Fruit fly (Drosophila melanogaster) whole organism, pupa: ENCODE measurements around the gene Rh6.

Source experiments
- CG10348 ChIP-seq: fragments of 200-800 bp; sonication (Bioruptor generic); IDR thresholded peaks from 2 replicates; pipeline ENCODE4 v1.3.6; 2022; ENCODE audit warnings: missing biosample characterization, missing genetic modification characterization
- CG12605 ChIP-seq: fragments of 200-800 bp; sonication (Bioruptor generic); IDR thresholded peaks from 2 replicates; pipeline ENCODE4 v1.3.6; 2022; ENCODE audit warnings: missing biosample characterization, missing genetic modification characterization
- CG13204 ChIP-seq: fragments of 200-800 bp; sonication (Bioruptor generic); optimal IDR thresholded peaks from 2 replicates; lab custom pipeline; 2018; ENCODE audit warnings: missing biosample characterization, mild to moderate bottlenecking, missing genetic modification characterization, moderate library complexity
- CG14655 ChIP-seq: fragments of 200-800 bp; sonication (Bioruptor generic); optimal IDR thresholded peaks from 3 replicates; lab custom pipeline; 2017; ENCODE audit warnings: mild to moderate bottlenecking, missing biosample characterization, missing genetic modification reagents, missing genetic modification characterization
- CG15710 ChIP-seq: fragments of 200-800 bp; sonication (Bioruptor generic); optimal IDR thresholded peaks from 2 replicates; lab custom pipeline; 2018; ENCODE audit warnings: missing biosample characterization, mild to moderate bottlenecking, missing genetic modification characterization, moderate library complexity
- CG17806 ChIP-seq: fragments of 200-800 bp; sonication (Bioruptor generic); optimal IDR thresholded peaks from 2 replicates; lab custom pipeline; 2018; ENCODE audit warnings: missing biosample characterization, mild to moderate bottlenecking, missing genetic modification characterization, moderate library complexity
- CG32121 ChIP-seq: fragments of 200-800 bp; sonication (Bioruptor generic); IDR thresholded peaks from 2 replicates; pipeline ENCODE4 v1.3.6; 2022; ENCODE audit warnings: missing biosample characterization, missing genetic modification characterization
- CG34367 ChIP-seq: fragments of 200-800 bp; sonication (Bioruptor generic); optimal IDR thresholded peaks from 2 replicates; lab custom pipeline; 2018; ENCODE audit warnings: missing biosample characterization, mild to moderate bottlenecking, missing genetic modification characterization
- CG4496 ChIP-seq: fragments of 200-800 bp; sonication (Bioruptor generic); IDR thresholded peaks from 3 replicates; pipeline ENCODE4 v1.3.6; 2022; ENCODE audit warnings: missing biosample characterization, missing genetic modification characterization
- CG8159 ChIP-seq: fragments of 200-800 bp; sonication (Bioruptor generic); optimal IDR thresholded peaks from 3 replicates; lab custom pipeline; 2018; ENCODE audit warnings: missing biosample characterization, mild to moderate bottlenecking, missing genetic modification characterization, moderate library complexity
- CG8301 ChIP-seq: fragments of 200-800 bp; sonication (Bioruptor generic); optimal IDR thresholded peaks from 2 replicates; lab custom pipeline; 2018; ENCODE audit warnings: missing biosample characterization, mild to moderate bottlenecking, missing genetic modification characterization
- CG9948 ChIP-seq: fragments of 200-800 bp; sonication (Bioruptor generic); optimal IDR thresholded peaks from 2 replicates; lab custom pipeline; 2018; ENCODE audit warnings: missing biosample characterization, mild to moderate bottlenecking, missing genetic modification characterization, moderate library complexity
- D1 ChIP-seq: fragments of 200-800 bp; sonication (Bioruptor generic); optimal IDR thresholded peaks from 2 replicates; lab custom pipeline; 2018; ENCODE audit warnings: missing biosample characterization, mild to moderate bottlenecking, missing genetic modification characterization, moderate library complexity
- EcR ChIP-seq: fragments of 200-800 bp; sonication (Bioruptor generic); optimal IDR thresholded peaks from 3 replicates; lab custom pipeline; 2019; ENCODE audit warnings: missing biosample characterization, missing genetic modification characterization, mild to moderate bottlenecking, moderate library complexity, missing genetic modification reagents
- Ets98B ChIP-seq: fragments of 200-800 bp; sonication (Bioruptor generic); IDR thresholded peaks from 2 replicates; pipeline ENCODE4 v1.3.6; 2022; ENCODE audit warnings: missing biosample characterization, missing genetic modification characterization
- Pif1A ChIP-seq: fragments of 200-800 bp; sonication (Bioruptor generic); optimal IDR thresholded peaks from 3 replicates; lab custom pipeline; 2016; ENCODE audit warnings: missing biosample characterization, missing genetic modification characterization
- Pif1B ChIP-seq: fragments of 200-800 bp; sonication (Bioruptor generic); optimal IDR thresholded peaks from 3 replicates; lab custom pipeline; 2016; ENCODE audit warnings: missing biosample characterization, missing genetic modification characterization
- Snoo ChIP-seq: fragments of 200-800 bp; sonication (Bioruptor generic); optimal IDR thresholded peaks from 3 replicates; lab custom pipeline; 2017; ENCODE audit warnings: missing biosample characterization, mild to moderate bottlenecking, missing genetic modification characterization, inconsistent platforms
- fd96Ca ChIP-seq: fragments of 200-800 bp; sonication (Bioruptor generic); IDR thresholded peaks from 3 replicates; pipeline ENCODE4 v1.3.6; 2022; ENCODE audit warnings: missing biosample characterization, missing genetic modification characterization
- gl ChIP-seq: fragments of 200-800 bp; sonication (Bioruptor generic); optimal IDR thresholded peaks from 2 replicates; lab custom pipeline; 2018; ENCODE audit warnings: missing biosample characterization, mild to moderate bottlenecking, missing genetic modification characterization
- rn ChIP-seq: fragments of 200-800 bp; sonication (Bioruptor generic); IDR thresholded peaks from 2 replicates; pipeline ENCODE4 v1.3.6; 2022; ENCODE audit warnings: missing biosample characterization, missing genetic modification characterization

Rh6 gene

dm6 chr3R:15475973-15476692 lies 6.8 kb upstream of the Rh6 start, which contains the start of gene AdamTS-A:
Gene AdamTS-A (minus strand): TSS chr3R:15476193.
- TF ChIP-seq Pif1A = peak; percentile 4
- TF ChIP-seq CG13204 (GFP tag; lab: Kevin White, UChicago) = peak; percentile 95
- no peak for TF ChIP-seq CG15710 (tag; lab: Kevin White, UChicago)
- TF ChIP-seq Pif1B (GFP tag; lab: Kevin White, UChicago) = peak; percentile 19

dm6 chr3R:15480068-15480467 lies 2.9 kb upstream of the Rh6 start:
- no peak for TF ChIP-seq Ets98B (GFP tag; lab: Robert Waterston, UW)
- no peak for TF ChIP-seq CG8159
- no peak for TF ChIP-seq EcR (GFP tag; lab: Kevin White, UChicago)

dm6 chr3R:15481606-15482005 lies 1.4 kb upstream of the Rh6 start, which contains the start of gene B9d1:
Gene B9d1 (plus strand): TSS chr3R:15481906.
- TF ChIP-seq Snoo (tag; lab: Kevin White, UChicago) = no peak
- TF ChIP-seq CG9948 (tag; lab: Kevin White, UChicago) = no peak
- TF ChIP-seq CG15710 (tag; lab: Kevin White, UChicago) = no peak
- no peak for TF ChIP-seq CG34367 (tag; lab: Kevin White, UChicago)
- TF ChIP-seq CG10348 (GFP tag; lab: Robert Waterston, UW) = no peak
- no peak for TF ChIP-seq EcR (GFP tag; lab: Kevin White, UChicago)
- no peak for TF ChIP-seq D1 (tag; lab: Kevin White, UChicago)
- TF ChIP-seq CG8301 (tag; lab: Kevin White, UChicago) = no peak
- TF ChIP-seq CG13204 (GFP tag; lab: Kevin White, UChicago) = no peak
- TF ChIP-seq Pif1A = no peak
- no peak for TF ChIP-seq Pif1B (GFP tag; lab: Kevin White, UChicago)
- TF ChIP-seq CG14655 (GFP tag; lab: Kevin White, UChicago) = no peak
- no peak for TF ChIP-seq fd96Ca (GFP tag; lab: Robert Waterston, UW)
- no peak for TF ChIP-seq gl
- no peak for TF ChIP-seq CG32121 (GFP tag; lab: Robert Waterston, UW)
- TF ChIP-seq CG12605 (GFP tag; lab: Robert Waterston, UW) = no peak
- TF ChIP-seq CG8159 = no peak
- no peak for TF ChIP-seq CG17806 (tag; lab: Kevin White, UChicago)
- no peak for TF ChIP-seq CG4496
- no peak for TF ChIP-seq Ets98B (GFP tag; lab: Robert Waterston, UW)

dm6 chr3R:15485296-15485695 lies 2.3 kb downstream of the Rh6 start, which contains the start of gene Trissin:
Gene Trissin (minus strand): TSS chr3R:15485396.
- TF ChIP-seq rn (GFP tag; lab: Robert Waterston, UW) (no peak), CG17806 (tag; lab: Kevin White, UChicago) (no peak), CG12605 (GFP tag; lab: Robert Waterston, UW) (no peak), EcR (GFP tag; lab: Kevin White, UChicago) (no peak), CG4496 (no peak), gl (no peak)

- no peak for TF ChIP-seq CG15710 (tag; lab: Kevin White, UChicago)
- no peak for TF ChIP-seq D1 (tag; lab: Kevin White, UChicago)
- TF ChIP-seq CG13204 (GFP tag; lab: Kevin White, UChicago) = no peak
- TF ChIP-seq CG14655 (GFP tag; lab: Kevin White, UChicago) = no peak
- TF ChIP-seq EcR (GFP tag; lab: Kevin White, UChicago) = no peak
- TF ChIP-seq rn (GFP tag; lab: Robert Waterston, UW) = no peak
- no peak for TF ChIP-seq Ets98B (GFP tag; lab: Robert Waterston, UW)
- no peak for TF ChIP-seq CG4496
- TF ChIP-seq Pif1B (GFP tag; lab: Kevin White, UChicago) = no peak
- TF ChIP-seq fd96Ca (GFP tag; lab: Robert Waterston, UW) = no peak
- TF ChIP-seq CG8159 = no peak
- TF ChIP-seq Snoo (tag; lab: Kevin White, UChicago) = no peak
- no peak for TF ChIP-seq CG34367 (tag; lab: Kevin White, UChicago)
- no peak for TF ChIP-seq CG32121 (GFP tag; lab: Robert Waterston, UW)
- TF ChIP-seq CG10348 (GFP tag; lab: Robert Waterston, UW) = no peak
- TF ChIP-seq Pif1A = no peak
- no peak for TF ChIP-seq gl
- no peak for TF ChIP-seq CG8301 (tag; lab: Kevin White, UChicago)
- no peak for TF ChIP-seq CG12605 (GFP tag; lab: Robert Waterston, UW)
- TF ChIP-seq, all 21 proteins: peak for 0
These were observed 2.9 kb downstream of the Rh6 start, which contains the start of gene obe for dm6 chr3R:15485866-15486265. Gene obe (plus strand): TSS chr3R:15486050.

- TF ChIP-seq CG8301 (tag; lab: Kevin White, UChicago) (no peak), Ets98B (GFP tag; lab: Robert Waterston, UW) (no peak), Snoo (tag; lab: Kevin White, UChicago) (no peak), gl (no peak), rn (GFP tag; lab: Robert Waterston, UW) (no peak), CG15710 (tag; lab: Kevin White, UChicago) (no peak), CG32121 (GFP tag; lab: Robert Waterston, UW) (no peak), CG13204 (GFP tag; lab: Kevin White, UChicago) (no peak)
- TF ChIP-seq, all 21 proteins: peak for 0
These were observed 10.3 kb downstream of the Rh6 start for dm6 chr3R:15493211-15493610.
